Fruit fly (Drosophila melanogaster) whole organism, prepupa: ENCODE measurements around the gene raw.

Source experiments
- Hr4 ChIP-seq: fragments of 200-800 bp; sonication (Bioruptor generic); optimal IDR thresholded peaks from 3 replicates; lab custom pipeline; 2016; ENCODE audit warnings: missing biosample characterization, missing genetic modification characterization
- Sox15 ChIP-seq: fragments of 200-800 bp; sonication (Bioruptor generic); optimal IDR thresholded peaks from 3 replicates; lab custom pipeline; 2016; ENCODE audit warnings: missing biosample characterization, missing genetic modification characterization
- acj6 ChIP-seq: fragments of 200-800 bp; sonication (Bioruptor generic); optimal IDR thresholded peaks from 3 replicates; lab custom pipeline; 2016; ENCODE audit warnings: missing biosample characterization, missing genetic modification characterization
- salr ChIP-seq, 2 experiments: fragments of 200-800 bp; sonication (Bioruptor generic); optimal IDR thresholded peaks; 3 replicates each; lab custom pipeline; 2016 to 2018; ENCODE audit warnings: missing biosample characterization in 2 of 2, missing genetic modification characterization in 2 of 2, mild to moderate bottlenecking in 1 of 2

DNA sequence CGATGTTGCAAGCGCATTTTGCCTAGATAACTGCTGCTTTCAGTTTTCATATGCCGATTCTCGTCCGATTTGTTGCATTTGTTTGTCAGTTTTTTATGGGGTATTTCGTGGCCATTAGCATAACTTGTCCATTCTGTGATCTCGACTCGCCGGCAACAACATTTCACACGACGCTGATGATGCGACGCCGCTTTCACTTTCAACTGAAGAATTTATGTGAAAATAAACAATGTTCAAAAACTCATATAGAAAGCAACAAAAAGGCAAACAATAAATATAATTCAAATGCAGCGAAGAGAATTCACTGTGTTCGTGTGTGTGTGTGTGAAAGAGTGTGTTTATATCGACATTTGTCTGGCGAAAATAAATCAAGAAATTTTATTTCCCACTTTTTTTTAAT lies 5.5 kb downstream of the raw start:
- TF ChIP-seq salr (GFP tag; optimal IDR thresholded peaks at IDR 0.05; lab: Kevin White, UChicago) = no peak
- TF ChIP-seq Sox15 (GFP tag; lab: Kevin White, UChicago) = no peak
- TF ChIP-seq Hr4 (GFP tag; lab: Kevin White, UChicago) = no peak
- TF ChIP-seq acj6 (GFP tag; lab: Kevin White, UChicago) = no peak
